Fruit fly (Drosophila melanogaster) whole organism, adult: ENCODE measurements around the gene bdwf.

Source experiments
- CG11617 ChIP-seq: fragments of 200-800 bp; sonication (Bioruptor generic); optimal IDR thresholded peaks from 2 replicates; lab custom pipeline; 2017; ENCODE audit warnings: mild to moderate bottlenecking, missing biosample characterization, missing genetic modification reagents, missing genetic modification characterization
- CG12768 ChIP-seq: fragments of 200-800 bp; sonication (Bioruptor generic); optimal IDR thresholded peaks from 2 replicates; lab custom pipeline; 2017; ENCODE audit warnings: missing biosample characterization, missing genetic modification characterization, mild to moderate bottlenecking, moderate library complexity, missing genetic modification reagents
- CG14711 ChIP-seq: fragments of 200-800 bp; sonication (Bioruptor generic); optimal IDR thresholded peaks from 2 replicates; lab custom pipeline; 2018; ENCODE audit warnings: missing biosample characterization, mild to moderate bottlenecking, missing genetic modification characterization, moderate library complexity
- CG1620 ChIP-seq: fragments of 200-800 bp; sonication (Bioruptor generic); optimal IDR thresholded peaks from 2 replicates; lab custom pipeline; 2016; ENCODE audit warnings: missing biosample characterization, missing genetic modification characterization
- CG33017 ChIP-seq: fragments of 200-800 bp; sonication (Bioruptor generic); optimal IDR thresholded peaks from 2 replicates; lab custom pipeline; 2018; ENCODE audit warnings: missing biosample characterization, mild to moderate bottlenecking, missing genetic modification characterization, moderate library complexity
- CG5204 ChIP-seq: fragments of 200-800 bp; sonication (Bioruptor generic); optimal IDR thresholded peaks from 2 replicates; lab custom pipeline; 2016; ENCODE audit warnings: missing biosample characterization, missing genetic modification characterization
- CG7045 ChIP-seq: fragments of 200-800 bp; sonication (Bioruptor generic); optimal IDR thresholded peaks from 2 replicates; lab custom pipeline; 2017; ENCODE audit warnings: missing biosample characterization, mild to moderate bottlenecking, missing genetic modification characterization
- CG7101 ChIP-seq: fragments of 200-800 bp; sonication (Bioruptor generic); optimal IDR thresholded peaks from 2 replicates; lab custom pipeline; 2018; ENCODE audit warnings: missing biosample characterization, mild to moderate bottlenecking, missing genetic modification characterization, moderate library complexity
- Clk ChIP-seq: fragments of 200-800 bp; sonication (Bioruptor generic); optimal IDR thresholded peaks from 2 replicates; lab custom pipeline; 2017; ENCODE audit warnings: missing biosample characterization, missing genetic modification characterization
- Crg-1 ChIP-seq: fragments of 200-800 bp; sonication (Bioruptor generic); optimal IDR thresholded peaks from 2 replicates; lab custom pipeline; 2016; ENCODE audit warnings: missing biosample characterization, missing genetic modification characterization
- Hr96 ChIP-seq: fragments of 200-800 bp; sonication (Bioruptor generic); optimal IDR thresholded peaks from 2 replicates; lab custom pipeline; 2016; ENCODE audit warnings: missing biosample characterization, missing genetic modification characterization
- Mnt ChIP-seq: fragments of 200-800 bp; sonication (Bioruptor generic); optimal IDR thresholded peaks from 2 replicates; lab custom pipeline; 2016; ENCODE audit warnings: missing biosample characterization, mild to moderate bottlenecking, missing genetic modification characterization
- bab1 ChIP-seq: fragments of 200-800 bp; sonication (Bioruptor generic); optimal IDR thresholded peaks from 3 replicates; lab custom pipeline; 2019; ENCODE audit warnings: missing biosample characterization, mild to moderate bottlenecking, missing genetic modification characterization, moderate library complexity
- cic ChIP-seq: fragments of 200-800 bp; sonication (Bioruptor generic); optimal IDR thresholded peaks from 2 replicates; lab custom pipeline; 2017; ENCODE audit warnings: missing biosample characterization, mild to moderate bottlenecking, missing genetic modification characterization, moderate library complexity
- cnc ChIP-seq, 2 experiments: fragments of >200 bp; optimal IDR thresholded peaks; 2 replicates each; lab custom pipeline; 2017
- kay ChIP-seq: fragments of 200-800 bp; sonication (Bioruptor generic); peaks from one replicate; lab custom pipeline; 2016; ENCODE audit warnings: missing biosample characterization, missing genetic modification characterization, borderline replicate concordance
- ovo ChIP-seq: fragments of 200-800 bp; sonication (Bioruptor generic); optimal IDR thresholded peaks from 2 replicates; lab custom pipeline; 2016; ENCODE audit warnings: missing biosample characterization, missing genetic modification characterization
- pad ChIP-seq: fragments of 200-800 bp; sonication (Bioruptor generic); optimal IDR thresholded peaks from 3 replicates; lab custom pipeline; 2017; ENCODE audit warnings: missing biosample characterization, missing genetic modification characterization, mild to moderate bottlenecking, moderate library complexity, missing genetic modification reagents
- tj ChIP-seq: fragments of 200-800 bp; sonication (Bioruptor generic); optimal IDR thresholded peaks from 3 replicates; lab custom pipeline; 2017; ENCODE audit warnings: missing biosample characterization, mild to moderate bottlenecking, missing genetic modification characterization, moderate library complexity
- toe ChIP-seq: fragments of 200-800 bp; sonication (Bioruptor generic); optimal IDR thresholded peaks from 2 replicates; lab custom pipeline; 2016; ENCODE audit warnings: missing biosample characterization, missing genetic modification characterization

Gene bdwf

dm6 chr3R:17020956-17021355 is 22.0 kb downstream of the bdwf start, which contains the start of gene Adsl:
Gene Adsl, minus strand, starts transcription at chr3R:17021120.
- TF ChIP-seq CG7101 (tag; lab: Kevin White, UChicago) (peak; percentile 59), cic (GFP tag; lab: Kevin White, UChicago) (no peak), CG5204 (no peak), Mnt (GFP tag; lab: Kevin White, UChicago) (peak; percentile 84), Hr96 (GFP tag; lab: Kevin White, UChicago) (peak; percentile 18), CG14711 (tag; lab: Kevin White, UChicago) (peak; percentile 23), tj (GFP tag; lab: Kevin White, UChicago) (peak; percentile 28), Clk (GFP tag; lab: Kevin White, UChicago) (no peak), CG1620 (GFP tag; lab: Kevin White, UChicago) (peak; percentile 18), pad (GFP tag; lab: Kevin White, UChicago) (peak; percentile 46), CG7045 (GFP tag; lab: Kevin White, UChicago) (peak; percentile 24), kay (GFP tag; lab: Kevin White, UChicago) (peak; percentile 82), CG11617 (GFP tag; lab: Kevin White, UChicago) (peak; percentile 65), CG33017 (tag; lab: Kevin White, UChicago) (peak; percentile 56), ovo (GFP tag; lab: Kevin White, UChicago) (peak; percentile 51), bab1 (GFP tag; lab: Kevin White, UChicago) (peak; percentile 85)

- TF ChIP-seq CG5204 (peak; percentile 7), CG11617 (GFP tag; lab: Kevin White, UChicago) (no peak), kay (GFP tag; lab: Kevin White, UChicago) (peak; percentile 36)
These were observed 23.9 kb downstream of the bdwf start for dm6 chr3R:17018902-17019527.

- TF ChIP-seq Crg-1 (GFP tag; lab: Kevin White, UChicago) (no peak), Mnt (GFP tag; lab: Kevin White, UChicago) (no peak), CG7101 (tag; lab: Kevin White, UChicago) (no peak), CG7045 (GFP tag; lab: Kevin White, UChicago) (no peak), Hr96 (GFP tag; lab: Kevin White, UChicago) (no peak), toe (GFP tag; lab: Kevin White, UChicago) (no peak), Clk (GFP tag; lab: Kevin White, UChicago) (no peak), CG12768 (GFP tag; lab: Kevin White, UChicago) (no peak), cnc (optimal IDR thresholded peaks at IDR 0.05; lab: Kevin White, UChicago) (no peak), ovo (GFP tag; lab: Kevin White, UChicago) (no peak), CG5204 (no peak), tj (GFP tag; lab: Kevin White, UChicago) (no peak), CG1620 (GFP tag; lab: Kevin White, UChicago) (no peak)
These were observed 26.7 kb downstream of the bdwf start for dm6 chr3R:17016193-17016592.

- TF ChIP-seq cnc (optimal IDR thresholded peaks at IDR 0.05; lab: Kevin White, UChicago) (no peak), CG12768 (GFP tag; lab: Kevin White, UChicago) (no peak), Mnt (GFP tag; lab: Kevin White, UChicago) (no peak), Clk (GFP tag; lab: Kevin White, UChicago) (no peak), CG5204 (no peak), CG7045 (GFP tag; lab: Kevin White, UChicago) (no peak), CG7101 (tag; lab: Kevin White, UChicago) (no peak), cic (GFP tag; lab: Kevin White, UChicago) (no peak), ovo (GFP tag; lab: Kevin White, UChicago) (no peak), CG1620 (GFP tag; lab: Kevin White, UChicago) (no peak), tj (GFP tag; lab: Kevin White, UChicago) (no peak), Crg-1 (GFP tag; lab: Kevin White, UChicago) (no peak), CG33017 (tag; lab: Kevin White, UChicago) (no peak), pad (GFP tag; lab: Kevin White, UChicago) (no peak), Hr96 (GFP tag; lab: Kevin White, UChicago) (no peak), kay (GFP tag; lab: Kevin White, UChicago) (no peak), bab1 (GFP tag; lab: Kevin White, UChicago) (no peak), toe (GFP tag; lab: Kevin White, UChicago) (no peak), CG11617 (GFP tag; lab: Kevin White, UChicago) (no peak), CG14711 (tag; lab: Kevin White, UChicago) (no peak)
These were observed 28.7 kb downstream of the bdwf start, which contains the start of gene Pxd for dm6 chr3R:17014276-17014675. Gene Pxd, plus strand, starts transcription at chr3R:17014576.

dm6 chr3R:17008675-17009022 is 34.3 kb downstream of the bdwf start:
- TF ChIP-seq bab1 (GFP tag; lab: Kevin White, UChicago): no peak
- no peak for TF ChIP-seq ovo (GFP tag; lab: Kevin White, UChicago)
- no peak for TF ChIP-seq cnc (optimal IDR thresholded peaks at IDR 0.05; lab: Kevin White, UChicago)
- no peak for TF ChIP-seq CG12768 (GFP tag; lab: Kevin White, UChicago)
- TF ChIP-seq CG11617 (GFP tag; lab: Kevin White, UChicago): no peak

- peak; percentile 46 for TF ChIP-seq kay (GFP tag; lab: Kevin White, UChicago)
- peak; percentile 20 for TF ChIP-seq cic (GFP tag; lab: Kevin White, UChicago)
- no peak for TF ChIP-seq CG11617 (GFP tag; lab: Kevin White, UChicago)
These were observed 34.8 kb downstream of the bdwf start, which contains the start of gene CG8907 for dm6 chr3R:17008018-17008674. Gene CG8907, plus strand, starts transcription at chr3R:17008269.
